Fruit fly (Drosophila melanogaster): ENCODE data around the gene MTA1-like.

Gene MTA1-like

DNA sequence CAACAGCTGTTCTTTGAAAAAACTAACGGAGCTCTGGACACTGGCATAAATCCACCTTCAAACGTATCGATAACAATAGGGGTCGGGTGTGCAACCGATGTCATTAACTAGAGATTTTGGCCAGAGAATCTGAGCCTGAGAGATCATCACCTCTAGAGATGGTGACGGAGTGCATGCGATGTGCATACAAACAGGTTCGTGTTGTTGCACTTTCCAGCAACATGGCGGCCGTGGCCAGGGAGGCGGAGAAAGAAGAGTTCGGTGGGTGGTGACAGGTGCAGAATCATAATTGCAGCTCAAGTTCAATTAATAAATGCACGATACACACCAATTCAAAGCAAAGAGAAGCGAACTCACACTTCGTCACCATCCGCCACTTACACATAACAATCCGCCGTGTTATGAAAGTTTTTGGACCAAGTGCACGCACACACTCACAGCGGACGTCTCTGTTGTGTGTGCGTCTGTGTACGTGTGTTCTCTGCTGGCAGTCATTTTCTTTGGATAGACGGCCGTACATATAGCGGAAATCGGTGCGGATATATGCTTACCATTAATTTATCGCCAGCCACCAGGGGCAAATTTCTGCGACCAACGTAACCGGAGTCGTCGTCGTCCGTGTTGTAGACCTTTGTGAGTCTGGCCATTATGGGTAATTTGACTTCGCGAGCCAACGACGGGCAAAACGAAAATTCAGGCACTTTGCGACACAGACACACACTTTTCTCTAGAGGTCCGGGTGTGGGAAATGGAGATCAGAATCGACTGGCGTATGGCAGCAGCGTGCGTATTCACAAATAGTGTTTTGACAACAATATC, 10.7 kb upstream of the MTA1-like start:
- TF ChIP-seq pan (optimal IDR thresholded peaks at IDR 0.05): no peak

DNA sequence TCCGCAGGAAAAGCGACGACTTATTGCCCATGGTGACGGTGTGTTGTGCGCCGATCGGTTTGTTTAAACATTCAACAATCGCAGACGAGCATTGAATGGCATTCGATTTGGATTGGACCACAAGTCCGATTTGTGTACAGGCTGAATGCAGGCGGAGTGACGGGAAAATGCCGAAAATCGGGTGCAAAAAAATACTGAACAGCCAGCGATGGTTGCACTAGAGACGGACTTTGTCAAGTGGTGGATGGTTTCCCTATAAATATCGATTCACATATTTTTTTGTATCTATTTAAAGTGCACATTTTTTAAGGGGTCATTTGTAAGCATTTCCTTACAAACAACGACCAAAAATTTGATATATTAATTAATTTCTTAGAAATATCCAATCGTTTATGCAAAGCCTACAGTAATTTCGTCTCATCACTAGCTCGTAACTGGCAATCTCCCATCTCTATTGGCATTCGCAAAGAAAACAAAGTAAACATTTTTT, 6.2 kb upstream of the MTA1-like start, which contains the start of the genes elm and MED27:
elm (minus strand) TSS at position 170 of the 490 bp plus-strand sequence.
MED27 (plus strand) TSS at position 448 of the 490 bp plus-strand sequence.
- TF ChIP-seq Dll (optimal IDR thresholded peaks at IDR 0.05) (no peak), pan (optimal IDR thresholded peaks at IDR 0.05) (no peak), EcR (GFP tag; optimal IDR thresholded peaks at IDR 0.05) (no peak), usp (GFP tag; optimal IDR thresholded peaks at IDR 0.05) (no peak), CG8478 (optimal IDR thresholded peaks at IDR 0.05) (no peak), psq (optimal IDR thresholded peaks at IDR 0.05) (no peak)

DNA sequence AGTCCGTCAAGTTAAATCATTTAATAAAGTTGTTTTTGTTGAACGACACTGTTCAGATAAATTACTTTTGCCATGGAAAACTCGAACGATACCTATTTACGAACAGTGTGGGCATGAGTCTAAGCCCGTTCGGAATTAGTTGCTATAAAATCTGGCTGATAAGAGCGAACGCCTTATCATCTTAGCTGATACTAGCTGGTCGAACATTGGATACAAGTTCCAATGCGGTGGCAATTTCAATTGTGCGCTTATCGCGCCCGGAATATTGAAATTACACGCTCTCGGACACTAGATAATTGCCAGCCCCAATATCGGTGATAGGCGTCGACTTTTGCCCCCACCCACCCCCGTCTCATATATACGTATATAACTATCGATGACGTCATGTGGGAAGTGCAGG, 5.3 kb upstream of the MTA1-like start:
- TF ChIP-seq CG8478 (optimal IDR thresholded peaks at IDR 0.05) (no peak), psq (optimal IDR thresholded peaks at IDR 0.05) (no peak), pan (optimal IDR thresholded peaks at IDR 0.05) (no peak), Dll (optimal IDR thresholded peaks at IDR 0.05) (no peak), usp (GFP tag; optimal IDR thresholded peaks at IDR 0.05) (no peak), EcR (GFP tag; optimal IDR thresholded peaks at IDR 0.05) (no peak)

DNA sequence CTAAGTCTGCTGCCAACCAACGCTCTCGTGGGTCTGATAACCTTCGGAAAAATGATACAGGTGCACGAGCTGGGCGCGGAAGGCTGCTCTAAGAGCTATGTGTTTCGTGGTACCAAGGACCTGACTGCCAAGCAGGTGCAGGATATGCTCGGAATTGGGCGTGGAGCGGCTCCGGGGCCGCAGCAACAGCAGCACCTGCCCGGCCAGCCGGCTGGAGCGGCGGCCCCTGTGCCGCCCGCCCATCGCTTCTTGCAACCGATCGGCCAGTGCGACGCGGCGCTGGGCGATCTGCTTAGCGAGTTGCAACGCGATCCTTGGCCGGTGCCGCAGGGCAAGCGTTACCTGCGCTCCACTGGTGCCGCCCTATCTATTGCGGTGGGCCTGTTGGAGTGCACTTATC, 1.4 kb upstream of the MTA1-like start:
- TF ChIP-seq pan (optimal IDR thresholded peaks at IDR 0.05): no peak
- no peak for TF ChIP-seq EcR (GFP tag; optimal IDR thresholded peaks at IDR 0.05)
- no peak for TF ChIP-seq usp (GFP tag; optimal IDR thresholded peaks at IDR 0.05)
- TF ChIP-seq CG8478 (optimal IDR thresholded peaks at IDR 0.05): no peak
- TF ChIP-seq Dll (optimal IDR thresholded peaks at IDR 0.05): no peak
- TF ChIP-seq psq (optimal IDR thresholded peaks at IDR 0.05): no peak

DNA sequence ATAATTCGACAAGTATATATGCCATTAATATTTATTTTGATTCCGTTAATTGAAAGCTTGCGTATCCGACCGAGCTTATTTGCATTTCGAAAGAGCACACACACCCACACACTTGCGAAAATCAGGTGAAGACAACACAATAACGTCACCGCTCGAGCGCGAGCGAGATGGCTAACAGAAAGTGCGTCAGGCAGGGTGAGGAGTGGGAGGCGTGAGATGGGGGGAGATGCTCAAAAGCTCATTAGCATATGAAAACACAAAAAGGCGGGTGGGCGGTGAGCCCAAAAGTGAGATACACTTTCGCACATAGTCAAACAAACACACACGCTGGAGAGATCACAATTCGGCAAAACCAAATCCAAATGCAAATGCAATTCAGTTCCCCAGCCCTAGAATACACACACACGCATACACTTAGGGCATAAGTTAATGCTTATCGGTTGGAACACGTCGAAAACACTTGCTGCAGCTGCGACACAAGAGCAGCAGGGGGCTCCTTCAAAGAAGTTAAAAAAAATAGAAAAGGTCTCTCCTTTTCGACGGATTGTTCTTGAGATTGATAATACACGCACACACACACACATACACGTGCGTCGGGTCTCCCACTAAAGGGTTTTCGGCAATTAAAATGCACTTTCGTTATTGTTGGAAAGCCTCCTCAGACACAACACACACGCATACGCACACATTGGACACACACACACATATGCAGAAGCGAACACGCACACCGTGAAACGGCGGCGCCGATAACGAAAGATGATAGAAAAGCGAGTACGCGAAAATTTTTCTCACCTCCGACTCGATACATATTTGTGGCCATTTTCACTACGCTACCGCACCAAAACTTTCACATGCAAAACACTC, 601 bp downstream of the MTA1-like start:
- no peak for TF ChIP-seq Dll (optimal IDR thresholded peaks at IDR 0.05)
- no peak for TF ChIP-seq CG8478 (optimal IDR thresholded peaks at IDR 0.05)
- TF ChIP-seq usp (GFP tag; optimal IDR thresholded peaks at IDR 0.05): no peak
- no peak for TF ChIP-seq psq (optimal IDR thresholded peaks at IDR 0.05)
- TF ChIP-seq EcR (GFP tag; optimal IDR thresholded peaks at IDR 0.05): no peak
- no peak for TF ChIP-seq pan (optimal IDR thresholded peaks at IDR 0.05)

DNA sequence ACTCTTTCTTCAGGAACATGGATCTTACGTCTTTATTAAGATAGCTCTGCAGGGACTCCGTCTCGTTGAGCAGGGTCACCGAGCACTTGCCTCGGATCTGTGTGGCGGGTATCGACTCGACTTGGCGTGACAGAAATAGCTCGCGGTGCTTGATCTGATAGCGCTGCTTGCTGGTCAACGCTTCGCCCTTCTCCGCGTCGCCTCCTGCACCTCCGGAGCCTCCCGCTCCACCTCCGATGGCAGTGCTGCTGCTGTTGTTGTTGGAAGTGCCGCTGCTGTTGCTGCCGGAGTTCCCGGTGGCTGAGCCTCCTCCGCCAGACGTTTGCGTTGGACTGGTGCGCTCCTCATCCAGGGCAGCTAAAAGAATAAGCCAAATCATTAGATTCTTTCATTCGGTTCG, 5.1 kb downstream of the MTA1-like start:
- no peak for TF ChIP-seq Dll (optimal IDR thresholded peaks at IDR 0.05)
- no peak for TF ChIP-seq psq (optimal IDR thresholded peaks at IDR 0.05)
- TF ChIP-seq usp (GFP tag; optimal IDR thresholded peaks at IDR 0.05): no peak

DNA sequence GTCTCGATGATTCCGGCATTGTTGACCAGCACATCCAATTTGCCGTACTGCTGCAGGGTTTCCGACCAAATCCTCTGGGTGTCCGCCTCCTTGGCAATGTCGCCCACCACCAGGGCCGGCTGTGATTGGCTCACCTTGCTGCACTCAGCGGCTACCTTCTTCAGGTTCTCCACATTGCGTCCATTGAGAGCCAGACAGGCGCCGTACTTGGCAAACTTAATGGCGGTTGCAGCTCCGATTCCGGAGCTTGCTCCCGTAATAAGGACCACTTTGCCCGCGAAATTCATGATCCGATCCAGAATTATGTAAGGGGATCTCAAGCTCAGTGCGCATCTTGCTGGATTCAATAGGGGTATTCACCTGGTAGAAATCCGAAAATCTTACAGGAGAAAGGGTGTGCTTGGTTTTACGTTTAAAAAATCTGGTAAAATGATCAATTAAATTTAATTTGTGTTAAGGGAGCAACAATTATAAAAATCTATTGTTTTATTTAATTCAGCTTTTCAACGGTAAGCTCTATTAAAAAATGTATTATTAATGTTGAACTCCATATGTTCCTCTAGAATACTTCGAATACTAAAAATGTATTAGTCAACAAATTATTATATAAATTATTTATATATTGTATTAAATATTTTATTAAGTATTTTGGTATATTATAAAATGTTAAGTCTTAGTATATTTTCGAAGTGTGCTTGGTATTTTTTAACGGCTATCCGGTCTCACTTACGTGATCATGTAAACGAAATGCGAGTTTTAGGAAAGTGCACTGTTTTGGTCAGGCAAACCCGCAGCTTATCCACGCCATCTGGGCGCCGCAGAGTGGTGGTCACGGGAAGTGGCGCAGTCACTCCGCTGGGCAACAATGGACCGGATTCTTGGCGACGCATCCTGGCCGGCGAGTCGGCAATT, 11.8 kb downstream of the MTA1-like start, which contains the start of the genes CG31548 and CG12170:
CG31548 (minus strand) TSS at position 334 of the 912 bp plus-strand sequence.
CG12170 (plus strand) TSS at position 716 of the 912 bp plus-strand sequence.
- TF ChIP-seq pan (optimal IDR thresholded peaks at IDR 0.05) (no peak), Dll (optimal IDR thresholded peaks at IDR 0.05) (no peak), EcR (GFP tag; optimal IDR thresholded peaks at IDR 0.05) (no peak), psq (optimal IDR thresholded peaks at IDR 0.05) (no peak), CG8478 (optimal IDR thresholded peaks at IDR 0.05) (no peak), usp (GFP tag; optimal IDR thresholded peaks at IDR 0.05) (no peak)

DNA sequence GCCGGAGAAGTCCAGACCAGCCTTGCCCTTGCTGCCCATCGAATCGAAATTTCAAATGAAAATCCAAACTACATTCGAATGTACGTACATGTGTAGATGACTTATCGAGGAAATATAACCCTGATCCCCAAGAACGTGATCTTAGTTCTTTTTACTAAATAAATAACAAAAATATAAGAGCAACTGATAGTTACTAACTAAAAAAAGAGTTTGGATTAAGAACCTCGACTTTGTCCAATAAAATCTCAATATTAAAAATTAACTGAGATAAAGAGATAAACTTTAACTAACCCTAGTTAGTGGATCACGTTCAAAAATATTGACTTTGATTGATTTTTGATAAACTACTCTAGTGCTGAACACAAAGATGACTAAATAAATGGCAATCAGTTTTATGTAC, 13.0 kb downstream of the MTA1-like start, which contains the start of gene CG31546:
CG31546 (minus strand) TSS at position 101 of the 400 bp plus-strand sequence.
- TF ChIP-seq psq (optimal IDR thresholded peaks at IDR 0.05) (no peak), pan (optimal IDR thresholded peaks at IDR 0.05) (no peak), Dll (optimal IDR thresholded peaks at IDR 0.05) (no peak), CG8478 (optimal IDR thresholded peaks at IDR 0.05) (no peak), usp (GFP tag; optimal IDR thresholded peaks at IDR 0.05) (no peak), EcR (GFP tag; optimal IDR thresholded peaks at IDR 0.05) (no peak)

DNA sequence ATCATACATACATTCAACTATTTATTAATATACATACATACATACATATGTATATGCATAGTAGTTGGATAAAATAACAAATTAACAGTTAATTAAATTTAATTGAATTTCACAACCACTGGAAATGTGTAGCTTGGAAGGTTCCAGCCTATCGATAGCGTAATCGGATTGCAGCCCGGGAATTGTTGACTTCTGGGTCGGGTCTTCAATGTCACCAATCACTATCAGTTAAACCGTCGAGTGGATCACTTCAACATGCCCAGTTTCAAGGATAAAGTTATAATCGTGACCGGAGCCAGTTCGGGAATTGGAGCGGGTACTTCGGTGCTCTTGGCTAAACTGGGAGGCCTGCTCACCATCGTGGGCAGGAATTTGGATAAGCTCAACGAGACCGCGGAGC, 15.1 kb downstream of the MTA1-like start, which contains the start of gene CG12171:
CG12171 (plus strand) TSS at position 191 of the 400 bp plus-strand sequence.
- TF ChIP-seq CG8478 (optimal IDR thresholded peaks at IDR 0.05) (no peak), usp (GFP tag; optimal IDR thresholded peaks at IDR 0.05) (no peak)

DNA sequence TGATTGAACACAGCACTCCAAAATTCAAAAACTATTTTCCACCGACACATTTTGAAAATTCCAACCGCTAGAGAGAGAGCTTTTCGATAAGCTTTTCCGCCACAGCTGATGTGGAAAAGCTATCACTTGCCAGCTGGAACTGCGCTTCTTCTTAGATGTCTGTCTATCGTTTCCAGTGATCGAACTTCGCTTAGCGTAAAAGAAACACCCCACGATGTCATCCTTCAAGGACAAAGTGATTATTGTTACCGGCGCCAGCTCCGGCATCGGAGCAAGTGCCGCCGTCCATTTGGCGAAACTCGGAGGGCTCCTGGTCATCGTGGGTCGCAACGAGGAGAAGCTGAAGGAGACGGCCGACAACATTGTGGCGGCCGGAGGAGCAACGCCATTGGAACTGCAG, 16.4 kb downstream of the MTA1-like start, which contains the start of gene CG31549:
CG31549 (plus strand) TSS at position 11 of the 400 bp plus-strand sequence.
- TF ChIP-seq usp (GFP tag; optimal IDR thresholded peaks at IDR 0.05) (no peak), pan (optimal IDR thresholded peaks at IDR 0.05) (no peak), CG8478 (optimal IDR thresholded peaks at IDR 0.05) (no peak), psq (optimal IDR thresholded peaks at IDR 0.05) (no peak), Dll (optimal IDR thresholded peaks at IDR 0.05) (no peak), EcR (GFP tag; optimal IDR thresholded peaks at IDR 0.05) (no peak)

DNA sequence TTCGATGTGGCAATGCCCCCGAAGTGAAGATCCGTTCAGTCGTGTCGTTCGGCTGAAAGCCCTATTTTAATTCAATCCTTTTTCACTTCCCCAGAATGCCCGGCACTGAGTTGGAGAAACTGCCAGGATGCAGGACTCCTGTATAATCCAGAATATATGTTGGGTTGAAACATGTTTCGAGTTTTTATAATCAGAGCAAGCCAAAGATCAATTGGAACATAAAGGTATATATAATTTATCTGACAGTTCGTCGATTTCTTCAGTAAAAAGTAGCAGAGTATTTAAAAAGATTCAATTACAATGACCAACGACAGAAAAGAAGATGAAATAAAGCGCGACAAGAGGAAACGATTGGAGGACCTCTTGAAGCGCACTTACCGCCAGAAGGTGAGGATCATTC, 21.0 kb downstream of the MTA1-like start, which contains the start of gene CG31551:
CG31551 (plus strand) TSS at position 301 of the 400 bp plus-strand sequence.
- TF ChIP-seq usp (GFP tag; optimal IDR thresholded peaks at IDR 0.05) (no peak), pan (optimal IDR thresholded peaks at IDR 0.05) (no peak), Dll (optimal IDR thresholded peaks at IDR 0.05) (no peak), EcR (GFP tag; optimal IDR thresholded peaks at IDR 0.05) (no peak), CG8478 (optimal IDR thresholded peaks at IDR 0.05) (no peak), psq (optimal IDR thresholded peaks at IDR 0.05) (no peak)
